Fruit fly (Drosophila melanogaster): ENCODE measurements around the gene Ddc.
A peak's percentile ranks its signal among the peaks of the same experiment; 100 is the strongest.

The Ddc gene

DNA sequence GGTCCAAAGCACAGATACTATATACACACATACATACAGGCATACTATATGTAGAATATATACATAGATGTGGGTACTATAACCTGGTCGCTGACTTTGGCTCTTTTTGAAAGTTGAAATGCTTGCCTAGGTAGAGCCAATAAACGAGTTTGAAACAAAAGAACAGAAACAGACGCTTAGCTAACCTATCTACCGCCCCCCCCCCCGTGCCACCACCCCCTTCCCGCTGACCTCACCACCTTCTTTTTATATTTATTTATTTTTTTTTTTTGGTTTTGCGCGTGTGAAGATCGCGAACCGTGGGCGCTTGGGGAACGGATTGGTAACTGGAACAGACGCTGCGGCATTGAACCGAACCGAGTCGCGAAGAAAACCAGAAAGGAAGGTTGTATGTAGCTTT is 24.0 kb upstream of the Ddc start:
- TF ChIP-seq psq (GFP tag; optimal IDR thresholded peaks at IDR 0.05) (peak; percentile 64), fru (GFP tag; optimal IDR thresholded peaks at IDR 0.05) (no peak), pan (optimal IDR thresholded peaks at IDR 0.05) (peak; percentile 6)

DNA sequence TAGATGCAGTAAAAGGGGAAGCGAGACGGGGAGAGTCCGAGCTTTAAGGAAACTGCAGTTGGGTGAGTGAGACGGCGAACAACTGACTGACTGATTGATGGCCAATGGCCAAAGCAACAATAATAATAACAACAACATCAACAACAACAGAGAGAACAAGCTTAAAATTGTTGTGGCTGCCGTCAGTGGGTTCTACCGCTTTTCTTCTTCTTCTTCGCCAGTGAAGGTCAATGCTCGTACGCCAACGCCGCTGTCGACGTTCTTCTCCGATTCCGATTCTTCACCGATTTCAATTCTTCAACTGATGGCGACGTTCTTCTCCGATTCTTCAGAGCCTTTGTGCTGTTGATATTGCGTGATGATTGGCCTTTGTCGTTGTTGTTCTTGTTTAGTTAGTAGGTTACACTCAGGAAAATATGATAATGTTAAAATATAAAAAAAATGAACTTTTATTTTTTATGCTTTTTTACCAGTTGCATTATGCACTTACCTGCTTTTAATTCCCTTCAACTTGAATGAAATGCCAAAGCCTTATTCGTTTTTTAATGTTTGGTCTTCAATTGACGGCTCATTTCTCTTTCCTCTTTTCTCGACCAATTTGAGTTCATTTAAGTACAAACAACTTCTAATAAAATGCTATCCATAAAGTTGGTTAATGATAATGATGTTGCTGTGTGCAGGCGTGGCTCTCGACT is 22.2 kb upstream of the Ddc start:
- TF ChIP-seq Hr83 (GFP tag; optimal IDR thresholded peaks at IDR 0.05; ENCODE audit: poor library complexity, severe bottlenecking) (no peak), Abd-B (GFP tag; optimal IDR thresholded peaks at IDR 0.05) (no peak), Dfd (GFP tag; optimal IDR thresholded peaks at IDR 0.05) (no peak), OdsH (GFP tag; optimal IDR thresholded peaks at IDR 0.05) (peak; percentile 62), pan (optimal IDR thresholded peaks at IDR 0.05) (no peak), Myc (optimal IDR thresholded peaks at IDR 0.05) (no peak), CG9705 (GFP tag; optimal IDR thresholded peaks at IDR 0.05) (no peak), sv (GFP tag; optimal IDR thresholded peaks at IDR 0.05) (no peak), psq (GFP tag; optimal IDR thresholded peaks at IDR 0.05) (peak; percentile 44), dmrt93B (GFP tag; optimal IDR thresholded peaks at IDR 0.05) (no peak), br (GFP tag; optimal IDR thresholded peaks at IDR 0.05) (peak; percentile 34), usp (GFP tag; optimal IDR thresholded peaks at IDR 0.05) (no peak), GATAd (GFP tag; optimal IDR thresholded peaks at IDR 0.05) (no peak), Rel (GFP tag; optimal IDR thresholded peaks at IDR 0.05) (no peak), Rel (tag; optimal IDR thresholded peaks at IDR 0.05) (peak; percentile 37), Mio (GFP tag; optimal IDR thresholded peaks at IDR 0.05) (no peak), woc (GFP tag; optimal IDR thresholded peaks at IDR 0.05) (no peak), rgr (GFP tag; optimal IDR thresholded peaks at IDR 0.05) (peak; percentile 58), h (GFP tag; optimal IDR thresholded peaks at IDR 0.05) (peak; percentile 47), sage (GFP tag; optimal IDR thresholded peaks at IDR 0.05) (peak; percentile 46), foxo (GFP tag; optimal IDR thresholded peaks at IDR 0.05) (peak in 1 of 2 experiments; percentile 48), HLH106 (tag; optimal IDR thresholded peaks at IDR 0.05) (peak; percentile 32), dsf (GFP tag; optimal IDR thresholded peaks at IDR 0.05; ENCODE audit: borderline replicate concordance) (no peak), fru (GFP tag; optimal IDR thresholded peaks at IDR 0.05) (peak; percentile 61), Hr78 (GFP tag; optimal IDR thresholded peaks at IDR 0.05) (no peak), CG32264 (GFP tag; optimal IDR thresholded peaks at IDR 0.05) (no peak), ey (GFP tag; optimal IDR thresholded peaks at IDR 0.05) (peak; percentile 56), dl (GFP tag; optimal IDR thresholded peaks at IDR 0.05; ENCODE audit: insufficient read depth in 1 of 2, partially characterized antibody in 2 of 2) (no peak), Vsx2 (GFP tag; optimal IDR thresholded peaks at IDR 0.05; ENCODE audit: partially characterized antibody) (no peak), brk (GFP tag; optimal IDR thresholded peaks at IDR 0.05) (no peak), Hnf4 (GFP tag; optimal IDR thresholded peaks at IDR 0.05) (peak; percentile 38), tai (GFP tag; optimal IDR thresholded peaks at IDR 0.05) (no peak), CrebA (GFP tag; optimal IDR thresholded peaks at IDR 0.05; ENCODE audit: borderline replicate concordance) (no peak), N (GFP tag; optimal IDR thresholded peaks at IDR 0.05) (no peak), jim (GFP tag; optimal IDR thresholded peaks at IDR 0.05) (no peak), Sp1 (GFP tag; optimal IDR thresholded peaks at IDR 0.05) (peak; percentile 45), lola (GFP tag; optimal IDR thresholded peaks at IDR 0.05) (no peak), Jra (GFP tag; optimal IDR thresholded peaks at IDR 0.05) (no peak), Dif (GFP tag; optimal IDR thresholded peaks at IDR 0.05; ENCODE audit: partially characterized antibody) (no peak)

Measured in whole organism, wandering third instar larva.